Worm (Caenorhabditis elegans): ENCODE measurements around the gene ZK1058.3.

DNA sequence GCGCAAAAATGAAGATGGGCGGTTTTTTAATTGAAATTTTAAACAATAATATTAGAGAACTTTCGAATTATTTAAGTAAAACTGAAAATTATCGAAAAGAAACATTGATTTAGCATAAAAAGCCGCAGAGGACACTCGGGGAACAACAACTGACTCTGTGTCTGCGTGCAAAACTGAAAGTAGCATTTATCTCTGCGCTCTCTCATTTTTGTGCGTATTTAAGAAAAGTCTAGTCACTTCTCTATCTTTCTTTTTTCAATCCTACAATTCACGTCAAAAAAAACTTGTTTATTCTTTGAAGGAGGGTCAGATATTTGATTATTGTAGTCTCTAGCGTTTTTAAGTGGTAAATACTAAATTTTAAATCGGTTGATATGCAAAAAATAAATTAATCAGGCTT lies 10.5 kb upstream of the ZK1058.3 start:
- TF ChIP-seq pax-1 (tag; optimal IDR thresholded peaks at IDR 0.05) = no peak
- no peak for TF ChIP-seq Y22D7AL.16 (tag; optimal IDR thresholded peaks at IDR 0.05)
- no peak for TF ChIP-seq lin-11 (tag; optimal IDR thresholded peaks at IDR 0.05)
- TF ChIP-seq pha-4 (tag; optimal IDR thresholded peaks at IDR 0.05) = no peak
- no peak for TF ChIP-seq ceh-19 (GFP tag; optimal IDR thresholded peaks at IDR 0.05)
- TF ChIP-seq ahr-1 (tag; optimal IDR thresholded peaks at IDR 0.05) = no peak
- TF ChIP-seq ceh-48 (tag; optimal IDR thresholded peaks at IDR 0.05) = no peak
- TF ChIP-seq hlh-8 (tag; optimal IDR thresholded peaks at IDR 0.05) = no peak
- TF ChIP-seq nfya-1 (tag; optimal IDR thresholded peaks at IDR 0.05) = no peak
- TF ChIP-seq tbx-2 (tag; optimal IDR thresholded peaks at IDR 0.05) = no peak
- TF ChIP-seq ets-4 (tag; optimal IDR thresholded peaks at IDR 0.05) = no peak
- no peak for TF ChIP-seq fkh-10 (GFP tag; optimal IDR thresholded peaks at IDR 0.05)
- no peak for TF ChIP-seq ama-1 (optimal IDR thresholded peaks at IDR 0.05)
- no peak for TF ChIP-seq ceh-2 (tag; optimal IDR thresholded peaks at IDR 0.05)
